Worm (Caenorhabditis elegans): Measurements from ENCODE around the gene R02D5.1.

The R02D5.1 gene

DNA sequence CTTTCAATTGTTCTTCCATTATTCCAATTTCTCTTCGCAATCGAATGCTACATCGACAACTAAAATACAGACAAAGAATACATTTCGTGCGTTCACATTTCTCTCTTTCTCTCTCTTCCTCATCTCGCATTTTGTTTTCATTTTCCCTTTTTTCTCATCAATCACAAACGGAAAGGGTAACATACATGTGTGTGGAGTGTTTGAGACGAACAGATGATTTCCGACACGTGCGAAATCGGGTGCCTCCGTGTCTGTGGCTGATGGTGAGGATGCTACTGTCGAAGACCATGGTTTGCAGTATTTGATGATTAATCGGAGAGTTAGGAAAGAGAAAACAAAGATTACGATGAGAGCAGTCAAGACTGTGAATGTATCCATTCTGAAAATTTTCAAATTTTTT, 2.7 kb downstream of the R02D5.1 start, which contains the start of gene R02D5.9:
Gene R02D5.9 (minus strand): TSS at position 378 of the 400 bp plus-strand sequence.
- TF ChIP-seq scrt-1 (GFP tag; IDR thresholded peaks at IDR 0.05) (no peak), hmbx-1 (tag; optimal IDR thresholded peaks at IDR 0.05) (no peak), aly-1 (tag; optimal IDR thresholded peaks at IDR 0.05) (no peak)

DNA sequence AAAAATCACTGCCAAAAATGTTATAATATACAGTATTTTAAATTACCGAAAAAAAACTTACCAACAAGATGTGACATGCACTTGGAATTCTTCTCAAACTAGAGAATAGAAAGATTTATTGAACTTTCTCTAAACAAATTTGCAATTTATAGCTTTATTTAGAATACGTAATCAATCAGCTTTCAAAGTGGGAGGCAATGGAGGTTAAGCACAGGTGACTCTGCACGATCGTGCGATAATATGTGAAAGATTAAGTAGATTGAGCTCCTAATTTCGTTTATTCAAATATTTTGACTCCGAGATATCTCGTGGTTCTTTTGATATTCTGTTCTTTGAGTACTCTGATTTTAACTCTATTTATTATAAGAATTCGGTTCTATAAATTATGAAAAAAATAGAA, 10.0 kb downstream of the R02D5.1 start, which contains the start of gene R02D5.6:
Gene R02D5.6 (minus strand): TSS at position 101 of the 400 bp plus-strand sequence.
- TF ChIP-seq scrt-1 (GFP tag; IDR thresholded peaks at IDR 0.05) (no peak), sea-1 (GFP tag; conservative IDR thresholded peaks at IDR 0.05) (no peak), tbx-11 (GFP tag; IDR thresholded peaks at IDR 0.05) (no peak), ceh-13 (GFP tag; optimal IDR thresholded peaks at IDR 0.05) (no peak), ama-1 (optimal IDR thresholded peaks at IDR 0.05) (no peak), ceh-36 (tag; optimal IDR thresholded peaks at IDR 0.05) (no peak), hmbx-1 (tag; optimal IDR thresholded peaks at IDR 0.05) (no peak), B0310.2 (tag; optimal IDR thresholded peaks at IDR 0.05) (no peak), aly-1 (tag; optimal IDR thresholded peaks at IDR 0.05) (no peak), tbx-37 (GFP tag; conservative IDR thresholded peaks at IDR 0.05) (no peak), tra-4 (tag; optimal IDR thresholded peaks at IDR 0.05) (no peak), flt-1 (GFP tag; IDR thresholded peaks at IDR 0.05) (no peak)

DNA sequence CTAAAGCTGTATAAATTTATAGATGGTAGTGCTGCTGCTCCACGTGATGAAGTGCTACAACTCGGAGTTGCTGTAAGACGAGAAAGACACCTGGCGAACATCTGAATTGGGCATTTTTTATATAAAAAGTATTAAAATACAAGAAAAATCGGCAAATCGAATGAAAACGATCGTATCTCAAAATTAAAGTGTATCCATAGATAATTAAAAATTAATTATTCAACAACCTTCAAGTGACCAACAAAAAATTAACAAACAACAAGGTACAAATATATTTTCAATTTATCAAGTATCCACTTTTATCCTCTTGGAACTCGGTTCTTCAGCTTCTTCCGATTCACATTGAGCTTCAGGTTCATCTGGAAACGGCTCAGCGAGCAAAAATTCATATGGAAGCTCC, 11.2 kb downstream of the R02D5.1 start, which contains the start of gene R02D5.8:
Gene R02D5.8 (minus strand): TSS at position 101 of the 400 bp plus-strand sequence.
- TF ChIP-seq pes-1 (GFP tag; IDR thresholded peaks at IDR 0.05) (no peak), F13C5.2 (tag; optimal IDR thresholded peaks at IDR 0.05) (no peak), ceh-13 (GFP tag; optimal IDR thresholded peaks at IDR 0.05) (no peak), tbx-11 (GFP tag; IDR thresholded peaks at IDR 0.05) (no peak), flt-1 (GFP tag; IDR thresholded peaks at IDR 0.05) (no peak), hmg-4 (GFP tag; optimal IDR thresholded peaks at IDR 0.05) (no peak), ceh-36 (tag; optimal IDR thresholded peaks at IDR 0.05) (no peak), hmbx-1 (tag; optimal IDR thresholded peaks at IDR 0.05) (no peak), aly-1 (tag; optimal IDR thresholded peaks at IDR 0.05) (no peak), hnd-1 (tag; optimal IDR thresholded peaks at IDR 0.05) (no peak), sea-1 (GFP tag; conservative IDR thresholded peaks at IDR 0.05) (no peak), tra-4 (tag; optimal IDR thresholded peaks at IDR 0.05) (no peak), B0310.2 (tag; optimal IDR thresholded peaks at IDR 0.05) (no peak), ama-1 (optimal IDR thresholded peaks at IDR 0.05) (no peak), scrt-1 (GFP tag; IDR thresholded peaks at IDR 0.05) (no peak), ets-7 (tag; optimal IDR thresholded peaks at IDR 0.05) (no peak), tbx-37 (GFP tag; conservative IDR thresholded peaks at IDR 0.05) (no peak)

DNA sequence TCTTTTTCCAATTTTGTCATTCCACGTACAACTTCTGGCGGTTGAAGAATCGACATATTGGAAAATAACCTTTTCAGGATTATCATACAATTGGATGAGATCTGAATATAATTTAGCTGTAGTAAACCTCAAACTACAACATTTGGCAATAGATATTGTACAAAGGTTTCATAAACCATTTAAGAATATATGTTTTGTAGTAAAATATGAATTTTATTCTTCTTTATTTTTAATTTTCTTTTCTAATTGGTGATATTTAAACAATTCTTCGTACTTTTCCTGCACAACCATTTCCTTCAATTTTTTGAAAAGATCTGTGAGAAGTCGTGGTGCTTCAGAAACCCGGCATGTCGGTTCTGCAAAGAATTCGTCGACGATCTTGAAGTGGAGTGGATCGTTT, 13.0 kb downstream of the R02D5.1 start, which contains the start of gene C53A5.17:
Gene C53A5.17 (minus strand): TSS at position 101 of the 400 bp plus-strand sequence.
- TF ChIP-seq flt-1 (GFP tag; IDR thresholded peaks at IDR 0.05) (no peak), hmg-4 (GFP tag; optimal IDR thresholded peaks at IDR 0.05) (no peak), pes-1 (GFP tag; IDR thresholded peaks at IDR 0.05) (no peak), tra-4 (tag; optimal IDR thresholded peaks at IDR 0.05) (no peak), tbx-11 (GFP tag; IDR thresholded peaks at IDR 0.05) (no peak), scrt-1 (GFP tag; IDR thresholded peaks at IDR 0.05) (no peak), ama-1 (optimal IDR thresholded peaks at IDR 0.05) (no peak), ceh-13 (GFP tag; optimal IDR thresholded peaks at IDR 0.05) (no peak), ets-7 (tag; optimal IDR thresholded peaks at IDR 0.05) (no peak), B0310.2 (tag; optimal IDR thresholded peaks at IDR 0.05) (no peak), hnd-1 (tag; optimal IDR thresholded peaks at IDR 0.05) (no peak), hmbx-1 (tag; optimal IDR thresholded peaks at IDR 0.05) (no peak), F13C5.2 (tag; optimal IDR thresholded peaks at IDR 0.05) (no peak)

- TF ChIP-seq hmg-4 (GFP tag; optimal IDR thresholded peaks at IDR 0.05) (no peak), flt-1 (GFP tag; IDR thresholded peaks at IDR 0.05) (no peak), F13C5.2 (tag; optimal IDR thresholded peaks at IDR 0.05) (no peak), hnd-1 (tag; optimal IDR thresholded peaks at IDR 0.05) (no peak), ceh-13 (GFP tag; optimal IDR thresholded peaks at IDR 0.05) (no peak), tbx-37 (GFP tag; conservative IDR thresholded peaks at IDR 0.05) (no peak), ama-1 (optimal IDR thresholded peaks at IDR 0.05) (no peak), hmbx-1 (tag; optimal IDR thresholded peaks at IDR 0.05) (no peak), ets-7 (tag; optimal IDR thresholded peaks at IDR 0.05) (no peak), aly-1 (tag; optimal IDR thresholded peaks at IDR 0.05) (no peak), sea-1 (GFP tag; conservative IDR thresholded peaks at IDR 0.05) (no peak), B0310.2 (tag; optimal IDR thresholded peaks at IDR 0.05) (no peak), scrt-1 (GFP tag; IDR thresholded peaks at IDR 0.05) (no peak), pes-1 (GFP tag; IDR thresholded peaks at IDR 0.05) (no peak), ceh-36 (tag; optimal IDR thresholded peaks at IDR 0.05) (no peak), tbx-11 (GFP tag; IDR thresholded peaks at IDR 0.05) (no peak), tra-4 (tag; optimal IDR thresholded peaks at IDR 0.05) (no peak)
Observed at ce11 chrV:14522514-14522913, 14.5 kb downstream of the R02D5.1 start, which contains the start of gene C53A5.16. C53A5.16 (minus strand) TSS chrV:14522614.

DNA sequence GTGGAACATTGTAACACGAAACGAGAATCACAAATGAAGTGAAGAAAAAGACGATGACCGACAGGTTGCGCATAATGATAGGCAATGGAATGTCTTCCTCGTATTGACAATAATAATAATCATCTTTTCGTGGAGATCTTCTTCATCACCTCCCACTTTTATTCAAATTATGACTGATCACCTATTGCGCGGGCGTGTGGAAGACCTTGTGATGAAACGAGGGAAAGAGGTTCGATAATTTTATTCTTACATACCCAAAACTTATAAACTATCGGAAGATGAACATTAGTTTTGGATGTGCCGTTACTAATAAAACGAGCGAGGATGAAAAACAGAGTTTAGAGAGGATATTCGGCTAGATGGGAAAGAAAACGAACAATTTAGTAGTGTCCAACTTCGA, 15.1 kb downstream of the R02D5.1 start, which contains the start of gene C53A5.2:
Gene C53A5.2 (minus strand): TSS at position 101 of the 400 bp plus-strand sequence.
- TF ChIP-seq tbx-37 (GFP tag; conservative IDR thresholded peaks at IDR 0.05) (no peak), hmg-4 (GFP tag; optimal IDR thresholded peaks at IDR 0.05) (no peak), tra-4 (tag; optimal IDR thresholded peaks at IDR 0.05) (no peak), pes-1 (GFP tag; IDR thresholded peaks at IDR 0.05) (no peak), flt-1 (GFP tag; IDR thresholded peaks at IDR 0.05) (no peak), tbx-11 (GFP tag; IDR thresholded peaks at IDR 0.05) (no peak), ets-7 (tag; optimal IDR thresholded peaks at IDR 0.05) (no peak), sea-1 (GFP tag; conservative IDR thresholded peaks at IDR 0.05) (no peak)

DNA sequence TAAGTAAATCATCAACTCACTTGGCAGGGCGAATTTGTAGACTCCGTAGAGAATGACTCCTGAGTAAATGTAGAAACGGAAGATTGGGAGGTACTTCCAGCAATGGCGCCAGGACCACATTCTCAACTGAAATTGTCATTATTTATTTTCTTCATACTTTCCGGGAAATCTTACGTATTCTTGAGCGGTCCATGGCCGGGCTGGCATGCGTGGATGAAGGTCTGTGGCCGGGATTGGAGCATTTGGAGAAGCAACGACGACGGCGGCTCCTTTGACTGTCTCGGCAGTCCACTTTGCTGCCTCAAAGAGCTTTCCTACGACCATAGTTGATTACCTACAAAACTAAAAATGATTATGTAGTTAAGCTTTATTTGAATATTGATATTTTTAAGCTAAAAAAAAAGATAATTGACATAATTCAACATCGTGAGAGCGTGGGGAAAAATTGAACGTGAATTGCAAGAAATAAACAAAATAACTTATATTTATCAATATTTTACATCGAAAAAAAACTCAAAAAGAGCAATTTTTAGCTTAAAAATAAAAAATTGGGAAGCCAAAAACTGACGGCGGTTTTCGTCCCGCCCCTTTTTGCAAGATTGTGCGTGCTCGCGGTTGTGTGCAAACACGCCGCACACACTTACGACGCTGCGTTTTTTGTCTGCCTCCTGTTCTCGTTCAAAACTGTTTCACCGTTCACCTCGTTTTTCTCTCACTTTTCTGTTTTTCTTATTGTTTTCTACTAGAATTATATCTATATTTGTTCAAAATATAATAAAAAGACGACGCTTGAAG, 15.9 kb downstream of the R02D5.1 start, which contains the start of gene ril-1:
Gene ril-1 (minus strand): TSS at position 342 of the 795 bp plus-strand sequence.
- TF ChIP-seq hnd-1 (tag; optimal IDR thresholded peaks at IDR 0.05) (peak; percentile 8), ceh-13 (GFP tag; optimal IDR thresholded peaks at IDR 0.05) (peak; percentile 32), hmbx-1 (tag; optimal IDR thresholded peaks at IDR 0.05) (no peak), F13C5.2 (tag; optimal IDR thresholded peaks at IDR 0.05) (peak; percentile 51), sea-1 (GFP tag; conservative IDR thresholded peaks at IDR 0.05) (0 out of 2 replicates have a peak, but pooled peaks have one; percentile 54), pes-1 (GFP tag; IDR thresholded peaks at IDR 0.05) (no peak; the same call in 1 of the 2 replicates), scrt-1 (GFP tag; IDR thresholded peaks at IDR 0.05) (no peak)
